Fruit fly (Drosophila melanogaster): ENCODE results near the gene CG5149.

dm6 chr2L:7427786-7428137, 39.7 kb upstream of the CG5149 start:
- TF ChIP-seq CTCF (optimal IDR thresholded peaks at IDR 0.05): no peak
- no peak for TF ChIP-seq CG8478 (optimal IDR thresholded peaks at IDR 0.05)

Measured in S2 (cell line).